Fruit fly (Drosophila melanogaster) whole organism, wandering third instar larva: ENCODE data around the gene JMJD4.

ENCODE experiments used
- Dif ChIP-seq: fragments of 200-275, 200-300 bp; sonication (Bioruptor generic); optimal IDR thresholded peaks from 2 replicates; lab custom pipeline; 2018; ENCODE audit warnings: missing biosample characterization, missing genetic modification characterization; ENCODE audit not compliant: partially characterized antibody
- Hr78 ChIP-seq: fragments of >200 bp; optimal IDR thresholded peaks from 2 replicates; lab custom pipeline; 2017; ENCODE audit warnings: missing biosample characterization, missing genetic modification characterization
- Jra ChIP-seq: sonication (Bioruptor generic); optimal IDR thresholded peaks from 2 replicates; lab custom pipeline; 2016; ENCODE audit warnings: missing biosample characterization, missing genetic modification characterization
- Mio ChIP-seq: sonication (Bioruptor generic); optimal IDR thresholded peaks from 2 replicates; lab custom pipeline; 2016; ENCODE audit warnings: missing biosample characterization, missing genetic modification characterization
- br ChIP-seq: fragments of 200-800 bp; sonication (Bioruptor generic); optimal IDR thresholded peaks from 2 replicates; lab custom pipeline; 2016; ENCODE audit warnings: missing biosample characterization, missing genetic modification characterization
- psq ChIP-seq: fragments of 200-800 bp; sonication (Bioruptor generic); optimal IDR thresholded peaks from 3 replicates; lab custom pipeline; 2017; ENCODE audit warnings: missing biosample characterization, mild to moderate bottlenecking, missing genetic modification characterization, moderate library complexity

dm6 chr2L:18148552-18149219 lies 10.4 kb downstream of the JMJD4 start:
- TF ChIP-seq Jra (no peak), Mio (GFP tag; lab: Kevin White, UChicago) (no peak), psq (GFP tag; lab: Kevin White, UChicago) (no peak), Dif (no peak), br (GFP tag; lab: Kevin White, UChicago) (peak; percentile 47), Hr78 (GFP tag; lab: Kevin White, UChicago) (no peak)
